Fruit fly (Drosophila melanogaster): ENCODE data around the gene f-cup.

dm6 chr3R:13705292-13705885 is 4.8 kb upstream of the f-cup start, which contains the start of gene Adgf-D:
- TF ChIP-seq acj6 (GFP tag; optimal IDR thresholded peaks at IDR 0.05) (no peak), dsx (GFP tag; optimal IDR thresholded peaks at IDR 0.05; ENCODE audit: poor library complexity, severe bottlenecking) (no peak), svp (GFP tag) (peak; percentile 91), CG8632 (GFP tag; optimal IDR thresholded peaks at IDR 0.05) (no peak), Sox14 (GFP tag; optimal IDR thresholded peaks at IDR 0.05) (no peak), Gug (GFP tag; IDR thresholded peaks at IDR 0.05) (no peak), CG16779 (tag; optimal IDR thresholded peaks at IDR 0.05) (no peak)
